Worm (Caenorhabditis elegans): ENCODE results near the gene B0554.7.
A peak's percentile ranks its signal among the peaks of the same experiment; 100 is the strongest.

Gene B0554.7

DNA sequence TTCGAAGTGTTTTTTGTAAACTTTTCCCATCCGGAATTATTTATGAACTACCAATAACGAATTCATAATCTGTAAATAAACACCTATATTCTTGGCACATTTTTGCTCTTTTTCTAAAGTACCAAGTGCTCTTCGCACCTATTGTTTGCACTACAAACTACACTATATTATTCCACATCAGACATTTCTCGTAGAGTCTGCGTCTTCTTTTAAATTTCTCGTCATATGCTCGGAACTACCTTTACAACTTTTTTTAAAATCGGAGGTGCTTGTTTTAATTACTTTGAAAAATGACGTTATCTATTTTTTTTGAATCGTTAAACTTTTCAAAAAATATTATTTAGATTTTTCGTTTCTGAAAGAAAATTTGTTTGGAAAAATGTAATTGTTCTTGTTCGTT is 24.0 kb upstream of the B0554.7 start, which contains the start of gene nhr-201 (continued):
- no peak for TF ChIP-seq T26A8.4 (GFP tag; IDR thresholded peaks at IDR 0.05)
- no peak for TF ChIP-seq spr-3 (GFP tag; optimal IDR thresholded peaks at IDR 0.05)
- TF ChIP-seq Y48G9A.11 (GFP tag; IDR thresholded peaks at IDR 0.05): no peak

DNA sequence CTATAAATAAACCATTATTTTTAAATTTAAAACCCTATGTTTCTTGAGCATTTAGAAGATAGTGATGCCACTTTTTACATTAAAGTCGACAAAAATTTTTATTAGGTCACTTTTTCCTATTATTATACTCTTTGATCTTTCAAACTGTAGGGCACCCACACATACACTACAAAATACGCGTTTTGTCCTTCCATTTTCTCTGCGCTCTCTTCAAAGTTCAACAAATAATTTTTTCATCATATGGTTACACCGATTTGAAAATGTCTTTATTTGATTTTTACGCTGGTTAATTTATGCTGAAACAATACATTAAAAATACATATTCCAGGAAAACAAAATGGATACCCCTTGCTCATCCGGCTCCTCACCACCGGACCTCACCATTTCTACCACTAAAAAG is 21.4 kb upstream of the B0554.7 start, which contains the start of gene nhr-202:
Gene nhr-202 (plus strand): TSS at position 326 of the 400 bp plus-strand sequence.
- TF ChIP-seq mep-1 (tag; optimal IDR thresholded peaks at IDR 0.05) (peak; percentile 32), dmd-6 (GFP tag; IDR thresholded peaks at IDR 0.05) (peak; percentile 75), lsy-2 (tag; optimal IDR thresholded peaks at IDR 0.05) (peak in 1 of 2 experiments; percentile 16), pqm-1 (tag; optimal IDR thresholded peaks at IDR 0.05) (peak; percentile 24), hlh-11 (tag; optimal IDR thresholded peaks at IDR 0.05) (peak; percentile 47), nhr-111 (GFP tag; optimal IDR thresholded peaks at IDR 0.05) (no peak), unc-39 (tag; optimal IDR thresholded peaks at IDR 0.05) (no peak), ztf-7 (tag; optimal IDR thresholded peaks at IDR 0.05) (peak; percentile 76), T20F7.1 (GFP tag; optimal IDR thresholded peaks at IDR 0.05) (no peak), ceh-82 (tag; optimal IDR thresholded peaks at IDR 0.05) (no peak), dve-1 (tag; optimal IDR thresholded peaks at IDR 0.05; ENCODE audit: insufficient read depth) (peak; percentile 58), nhr-102 (tag; optimal IDR thresholded peaks at IDR 0.05) (peak; percentile 43), nhr-48 (tag; optimal IDR thresholded peaks at IDR 0.05) (peak; percentile 35), hlh-30 (tag; optimal IDR thresholded peaks at IDR 0.05; ENCODE audit: insufficient read depth) (peak; percentile 12), unc-130 (GFP tag; optimal IDR thresholded peaks at IDR 0.05) (no peak), nhr-28 (tag; optimal IDR thresholded peaks at IDR 0.05) (peak; percentile 100), daf-16 (GFP tag; optimal IDR thresholded peaks at IDR 0.05) (no peak), daf-16 (tag; optimal IDR thresholded peaks at IDR 0.05) (peak; percentile 59), nhr-77 (tag; optimal IDR thresholded peaks at IDR 0.05) (peak; percentile 86)

DNA sequence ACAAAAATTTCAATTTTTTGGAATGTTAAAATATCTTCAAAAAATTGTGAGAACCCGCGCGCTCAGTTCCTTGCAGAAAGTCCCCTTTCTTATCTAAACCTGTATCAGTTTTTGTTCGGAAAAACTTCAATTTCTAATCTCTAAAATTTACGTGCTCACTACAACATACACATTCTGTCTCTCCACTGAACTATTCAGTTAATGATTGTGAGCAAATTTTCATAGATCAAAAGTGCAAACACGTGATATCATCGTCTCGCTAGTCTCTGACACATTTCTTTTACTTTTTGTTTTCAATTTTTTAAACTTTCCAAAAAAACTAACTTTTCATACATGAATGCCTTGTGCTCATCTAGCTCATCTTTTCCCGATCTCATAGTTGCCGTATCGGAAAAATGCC is 18.6 kb upstream of the B0554.7 start, which contains the start of gene nhr-203:
Gene nhr-203 (plus strand): TSS at position 332 of the 400 bp plus-strand sequence.
- no peak for TF ChIP-seq dmd-8 (GFP tag; IDR thresholded peaks at IDR 0.05)
- peak; percentile 63 for TF ChIP-seq hlh-11 (tag; optimal IDR thresholded peaks at IDR 0.05)
- no peak for TF ChIP-seq jun-1 (tag; optimal IDR thresholded peaks at IDR 0.05)
- TF ChIP-seq ceh-82 (tag; optimal IDR thresholded peaks at IDR 0.05): no peak
- no peak for TF ChIP-seq aly-2 (tag; optimal IDR thresholded peaks at IDR 0.05)
- no peak for TF ChIP-seq unc-62 (GFP tag; optimal IDR thresholded peaks at IDR 0.05 in 1 of 2)
- TF ChIP-seq unc-62 (tag; optimal IDR thresholded peaks at IDR 0.05): no peak
- TF ChIP-seq F10B5.3 (tag; optimal IDR thresholded peaks at IDR 0.05): no peak
- TF ChIP-seq ces-1 (GFP tag; optimal IDR thresholded peaks at IDR 0.05): no peak
- TF ChIP-seq ZK337.2 (GFP tag; IDR thresholded peaks at IDR 0.05): no peak
- peak; percentile 62 for TF ChIP-seq pqm-1 (tag; optimal IDR thresholded peaks at IDR 0.05)
- TF ChIP-seq nhr-41 (GFP tag; IDR thresholded peaks at IDR 0.05): no peak
- no peak for TF ChIP-seq D1046.2 (GFP tag; IDR thresholded peaks at IDR 0.05)
- TF ChIP-seq ceh-28 (tag; optimal IDR thresholded peaks at IDR 0.05): no peak
- TF ChIP-seq mep-1 (tag; optimal IDR thresholded peaks at IDR 0.05): no peak
- no peak for TF ChIP-seq cey-2 (tag; optimal IDR thresholded peaks at IDR 0.05; ENCODE audit: borderline replicate concordance, insufficient read depth)
- no peak for TF ChIP-seq egl-43 (GFP tag; IDR thresholded peaks at IDR 0.05)
- peak; percentile 39 for TF ChIP-seq mes-2 (tag; optimal IDR thresholded peaks at IDR 0.05; ENCODE audit: poor library complexity, severe bottlenecking)
- TF ChIP-seq php-3 (GFP tag; IDR thresholded peaks at IDR 0.05): peak; percentile 76
- no peak for TF ChIP-seq unc-130 (GFP tag; optimal IDR thresholded peaks at IDR 0.05)
- TF ChIP-seq snpc-4 (tag; optimal IDR thresholded peaks at IDR 0.05): no peak
- TF ChIP-seq hlh-30 (tag; optimal IDR thresholded peaks at IDR 0.05; ENCODE audit: insufficient read depth): peak; percentile 60
- TF ChIP-seq nhr-28 (tag; optimal IDR thresholded peaks at IDR 0.05): peak; percentile 99
- TF ChIP-seq dmd-6 (GFP tag; IDR thresholded peaks at IDR 0.05): peak; percentile 89
- TF ChIP-seq ctbp-1 (GFP tag; IDR thresholded peaks at IDR 0.05): no peak
- TF ChIP-seq nhr-77 (tag; optimal IDR thresholded peaks at IDR 0.05): peak; percentile 66
- no peak for TF ChIP-seq aha-1 (tag)
- TF ChIP-seq nhr-102 (tag; optimal IDR thresholded peaks at IDR 0.05): peak; percentile 35
- TF ChIP-seq gei-8 (GFP tag; optimal IDR thresholded peaks at IDR 0.05): no peak
- no peak for TF ChIP-seq mxl-2 (GFP tag; conservative IDR thresholded peaks at IDR 0.05)
- TF ChIP-seq zfp-2 (tag; optimal IDR thresholded peaks at IDR 0.05): no peak
- no peak for TF ChIP-seq mdt-29 (GFP tag; IDR thresholded peaks at IDR 0.05)
- no peak for TF ChIP-seq R02D3.7 (tag; optimal IDR thresholded peaks at IDR 0.05)
- TF ChIP-seq nhr-48 (tag; optimal IDR thresholded peaks at IDR 0.05): peak; percentile 49
- TF ChIP-seq dve-1 (tag; optimal IDR thresholded peaks at IDR 0.05; ENCODE audit: insufficient read depth): peak; percentile 80
- no peak for TF ChIP-seq lin-1 (GFP tag; IDR thresholded peaks at IDR 0.05)
- no peak for TF ChIP-seq duxl-1 (tag; optimal IDR thresholded peaks at IDR 0.05; ENCODE audit: poor library complexity)
